Fruit fly (Drosophila melanogaster): Measurements from ENCODE around the gene CG12541.

CG12541 gene

dm6 chrX:6996965-6997652, 68.7 kb downstream of the CG12541 start:
- TF ChIP-seq CTCF (optimal IDR thresholded peaks at IDR 0.05): no peak
- no peak for TF ChIP-seq CG8478 (optimal IDR thresholded peaks at IDR 0.05)

DNA sequence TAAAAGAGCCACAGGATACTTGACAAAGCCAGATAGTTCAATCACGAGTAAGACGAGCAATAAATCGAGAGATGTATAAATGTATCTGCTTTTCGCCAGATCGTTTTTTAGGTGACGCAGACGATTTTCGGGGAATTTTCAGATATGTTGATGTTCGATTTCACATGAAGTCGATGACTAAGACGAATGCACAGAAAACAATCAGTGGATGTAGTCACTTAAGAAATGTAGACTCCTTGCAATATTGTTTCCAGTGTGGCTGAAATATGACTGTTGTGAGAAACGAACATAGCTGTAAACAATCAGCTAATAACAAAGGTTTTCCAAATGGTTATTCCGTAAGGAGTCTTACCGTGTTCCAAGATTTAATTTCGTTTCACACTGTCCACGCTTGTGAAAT, 69.7 kb downstream of the CG12541 start:
- no peak for TF ChIP-seq CG8478 (optimal IDR thresholded peaks at IDR 0.05)
- TF ChIP-seq CTCF (optimal IDR thresholded peaks at IDR 0.05): no peak

dm6 chrX:6995258-6995657, 70.6 kb downstream of the CG12541 start:
- TF ChIP-seq CTCF (optimal IDR thresholded peaks at IDR 0.05): no peak
- TF ChIP-seq CG8478 (optimal IDR thresholded peaks at IDR 0.05): no peak

DNA sequence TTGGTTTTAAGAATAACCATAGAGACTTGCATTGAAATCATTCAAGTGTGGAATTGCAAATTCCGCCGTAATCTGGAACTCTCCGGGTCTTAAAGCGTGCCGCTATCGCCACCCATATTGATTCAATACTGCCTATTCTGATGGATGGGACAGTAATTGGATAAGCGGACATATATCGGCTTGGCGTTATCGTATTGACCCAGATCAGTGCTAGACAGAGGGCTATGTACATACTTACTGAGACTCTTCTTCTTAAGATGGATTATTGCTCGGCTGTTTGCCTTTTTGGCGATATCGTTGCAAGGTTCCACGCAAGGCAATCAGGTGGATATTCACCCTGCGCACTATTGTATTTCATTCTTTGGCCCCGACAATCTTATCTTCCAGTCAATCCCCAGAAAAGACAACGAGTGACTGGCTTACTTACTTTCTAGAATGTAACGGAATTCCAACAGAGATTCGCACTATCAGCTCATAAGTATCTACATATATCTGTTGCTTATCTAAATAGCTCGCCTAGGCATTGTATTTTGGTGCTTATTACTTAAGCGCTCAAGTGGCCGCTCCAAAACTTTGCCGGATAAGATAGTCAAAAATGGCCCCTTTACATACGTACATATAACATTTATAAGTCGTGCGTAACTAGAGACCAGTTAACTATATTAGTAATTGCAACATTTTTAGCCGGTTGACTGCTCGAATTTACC, 71.2 kb downstream of the CG12541 start:
- TF ChIP-seq CTCF (optimal IDR thresholded peaks at IDR 0.05) (no peak), CG8478 (optimal IDR thresholded peaks at IDR 0.05) (no peak)

DNA sequence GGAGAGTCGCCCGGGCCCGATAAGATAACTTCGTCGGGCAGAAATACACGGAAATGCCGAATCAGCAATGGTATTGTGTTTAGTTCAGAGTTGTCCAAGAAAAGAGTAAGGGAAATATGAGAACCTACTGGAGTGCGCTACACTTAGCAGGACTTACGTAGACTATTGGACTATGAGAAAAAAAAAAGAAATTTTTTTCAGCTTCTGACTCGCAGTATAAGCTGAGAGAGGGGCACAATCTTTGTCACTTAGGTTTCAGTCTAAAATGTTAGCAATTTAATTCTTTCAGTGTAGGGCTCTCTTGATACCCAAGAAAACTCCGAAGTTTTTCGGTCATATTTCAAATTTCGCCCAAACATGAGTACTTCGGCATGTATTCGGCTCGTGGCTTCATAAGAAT, 72.1 kb downstream of the CG12541 start:
- TF ChIP-seq CG8478 (optimal IDR thresholded peaks at IDR 0.05): no peak
- TF ChIP-seq CTCF (optimal IDR thresholded peaks at IDR 0.05): no peak

dm6 chrX:6993350-6993749, 72.5 kb downstream of the CG12541 start, which contains the start of gene Inx7:
TSS of gene Inx7 (minus strand) at chrX:6993612.
- TF ChIP-seq CTCF (optimal IDR thresholded peaks at IDR 0.05) (no peak), CG8478 (optimal IDR thresholded peaks at IDR 0.05) (no peak)

- TF ChIP-seq CTCF (optimal IDR thresholded peaks at IDR 0.05): no peak
- no peak for TF ChIP-seq CG8478 (optimal IDR thresholded peaks at IDR 0.05)
Measured at dm6 chrX:6991286-6991685, 74.6 kb downstream of the CG12541 start, which contains the start of gene ogre. TSS of gene ogre (minus strand) at chrX:6991318.

DNA sequence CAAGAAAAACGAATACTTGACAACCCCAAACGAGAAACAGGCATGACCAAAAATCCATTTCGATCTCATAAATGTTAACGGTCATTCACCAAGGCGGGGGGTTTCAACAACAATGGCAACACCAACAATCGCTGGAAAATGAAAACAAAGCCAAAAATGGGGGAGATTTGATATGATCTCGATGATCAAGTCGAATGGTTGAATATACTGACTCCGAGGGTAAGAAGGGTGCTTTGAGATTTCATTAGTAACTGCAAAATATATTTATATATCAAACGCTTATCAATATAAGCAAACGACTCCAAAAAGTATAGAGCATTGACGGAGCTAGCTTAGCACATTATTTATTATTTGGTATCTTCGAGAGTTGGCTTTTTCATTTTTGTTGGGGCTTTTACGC, 75.7 kb downstream of the CG12541 start:
- no peak for TF ChIP-seq CTCF (optimal IDR thresholded peaks at IDR 0.05)
- TF ChIP-seq CG8478 (optimal IDR thresholded peaks at IDR 0.05): no peak

- no peak for TF ChIP-seq CG8478 (optimal IDR thresholded peaks at IDR 0.05)
- no peak for TF ChIP-seq CTCF (optimal IDR thresholded peaks at IDR 0.05)
Measured at dm6 chrX:6988632-6989338, 77.1 kb downstream of the CG12541 start.

DNA sequence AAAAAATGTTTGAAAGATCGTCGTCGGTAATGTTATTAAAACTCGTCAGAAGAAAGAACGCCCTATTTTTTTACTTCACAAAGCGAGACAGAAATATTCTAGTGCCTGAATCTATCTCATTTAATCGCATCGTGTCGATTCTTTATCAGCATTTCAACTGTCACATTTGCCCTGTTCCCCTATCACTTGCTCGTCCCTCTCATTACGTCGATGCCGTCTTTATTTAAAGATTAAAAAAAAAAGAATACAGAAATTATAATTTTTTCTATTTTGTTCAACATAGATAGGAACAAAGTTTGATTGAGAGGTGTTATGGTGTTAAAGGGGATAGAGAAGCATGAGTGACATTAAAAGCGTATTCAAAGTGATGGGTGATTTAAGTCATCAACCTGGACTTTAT, 77.8 kb downstream of the CG12541 start:
- TF ChIP-seq CG8478 (optimal IDR thresholded peaks at IDR 0.05) (no peak), CTCF (optimal IDR thresholded peaks at IDR 0.05) (no peak)

dm6 chrX:6987091-6987490, 78.8 kb downstream of the CG12541 start:
- TF ChIP-seq CTCF (optimal IDR thresholded peaks at IDR 0.05): no peak
- no peak for TF ChIP-seq CG8478 (optimal IDR thresholded peaks at IDR 0.05)

dm6 chrX:6985980-6986827, 79.6 kb downstream of the CG12541 start, which contains the start of gene bou:
TSS of gene bou (plus strand) at chrX:6986486.
- no peak for TF ChIP-seq CTCF (optimal IDR thresholded peaks at IDR 0.05)
- no peak for TF ChIP-seq CG8478 (optimal IDR thresholded peaks at IDR 0.05)

dm6 chrX:6985182-6985851, 80.5 kb downstream of the CG12541 start:
- TF ChIP-seq CTCF (optimal IDR thresholded peaks at IDR 0.05) (no peak), CG8478 (optimal IDR thresholded peaks at IDR 0.05) (no peak)

Data from S2 (cell line).